Worm (Caenorhabditis elegans) whole organism, midembryonic: Measurements from ENCODE around the gene R03H10.1.

ENCODE experiments used
- T22C8.4 ChIP-seq: fragments of 200-800 bp; sonication (Bioruptor generic); IDR thresholded peaks from 2 replicates; pipeline ENCODE4 v1.3.6; 2022; ENCODE audit warnings: missing genetic modification characterization, missing compliant biosample characterization
- cog-1 ChIP-seq: sonication (generic microtip); optimal IDR thresholded peaks from 2 replicates; lab custom pipeline; 2016; ENCODE audit warnings: missing genetic modification characterization, missing compliant biosample characterization
- flt-1 ChIP-seq: fragments of 200-800 bp; sonication (Bioruptor generic); IDR thresholded peaks from 2 replicates; pipeline ENCODE4 v1.3.6; 2022; ENCODE audit warnings: missing genetic modification characterization, missing compliant biosample characterization
- klf-2 ChIP-seq: fragments of 200-800 bp; sonication (Bioruptor generic); conservative IDR thresholded peaks from 2 replicates; pipeline ENCODE4 v1.3.6; 2022; ENCODE audit warnings: missing genetic modification reagents, missing genetic modification characterization, missing compliant biosample characterization
- med-1 ChIP-seq: sonication (generic microtip); optimal IDR thresholded peaks from 2 replicates; lab custom pipeline; 2017; ENCODE audit warnings: missing genetic modification characterization, mild to moderate bottlenecking, missing compliant biosample characterization, antibody characterized with exemption, missing genetic modification reagents; ENCODE audit not compliant: insufficient read depth
- ref-1 ChIP-seq: fragments of 200-800 bp; sonication (Bioruptor generic); conservative IDR thresholded peaks from 2 replicates; pipeline ENCODE4 v1.3.6; 2022; ENCODE audit warnings: missing genetic modification reagents, missing genetic modification characterization, missing compliant biosample characterization
- tab-1 ChIP-seq: fragments of 200-800 bp; sonication (Bioruptor generic); IDR thresholded peaks from 2 replicates; pipeline ENCODE4 v1.3.6; 2022; ENCODE audit warnings: missing genetic modification characterization, missing compliant biosample characterization
- ztf-23 ChIP-seq: fragments of 200-800 bp; sonication (Bioruptor generic); IDR thresholded peaks from 2 replicates; pipeline ENCODE4 v1.3.6; 2022; ENCODE audit warnings: missing genetic modification reagents, missing genetic modification characterization, missing compliant biosample characterization
- ztf-29 ChIP-seq: fragments of 200-800 bp; sonication (Bioruptor generic); IDR thresholded peaks from 2 replicates; pipeline ENCODE4 v1.3.6; 2022; ENCODE audit warnings: missing genetic modification reagents, missing genetic modification characterization, missing compliant biosample characterization

R03H10.1 gene

ce11 chrII:4228112-4228770 is 48.2 kb downstream of the R03H10.1 start:
- TF ChIP-seq T22C8.4 (GFP tag; lab: Robert Waterston, UW), result no peak
- no peak for TF ChIP-seq cog-1 (tag; lab: Kevin White, UChicago)
- TF ChIP-seq ztf-23 (GFP tag; lab: Robert Waterston, UW), result no peak
- no peak for TF ChIP-seq med-1
- no peak for TF ChIP-seq ref-1

- no peak for TF ChIP-seq ref-1
- TF ChIP-seq ztf-29 (GFP tag; lab: Robert Waterston, UW), result no peak
- TF ChIP-seq flt-1, result no peak
- no peak for TF ChIP-seq ztf-23 (GFP tag; lab: Robert Waterston, UW)
- no peak for TF ChIP-seq klf-2 (GFP tag; lab: Robert Waterston, UW)
- no peak for TF ChIP-seq tab-1 (GFP tag; lab: Robert Waterston, UW)
- TF ChIP-seq med-1, result no peak
- TF ChIP-seq cog-1 (tag; lab: Kevin White, UChicago), result no peak
Observed at ce11 chrII:4229106-4229708, 49.2 kb downstream of the R03H10.1 start, which contains the start of gene C16A11.3. Gene C16A11.3 (plus strand): TSS chrII:4229545.

DNA sequence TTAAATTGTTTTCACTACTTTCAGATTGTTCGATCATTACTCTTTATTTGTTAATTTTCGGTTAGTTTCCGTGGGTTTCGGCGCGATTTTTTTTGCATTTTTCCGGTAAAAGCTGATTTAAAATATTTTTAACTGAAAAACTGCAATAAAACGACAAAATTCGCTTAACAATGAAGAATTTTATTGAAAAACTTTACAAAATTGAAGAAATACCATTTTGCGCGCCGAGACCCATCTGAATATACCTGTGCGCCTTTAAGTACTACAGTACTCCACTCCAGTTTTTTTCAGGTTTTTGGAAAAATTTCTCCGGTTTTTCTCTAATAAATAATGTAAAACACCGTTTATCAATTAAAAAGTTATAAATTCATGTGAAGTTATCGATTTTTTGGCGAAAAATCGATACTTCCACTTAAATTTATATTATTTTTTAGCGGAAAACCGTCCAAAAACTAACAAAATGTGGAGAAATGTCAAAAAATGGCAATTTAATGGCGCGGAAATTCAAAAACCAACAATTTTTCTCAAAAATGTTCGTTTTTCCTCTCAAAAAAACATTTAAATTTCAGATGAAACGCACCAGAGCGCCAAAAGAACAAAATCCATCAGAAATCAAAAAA is 50.9 kb downstream of the R03H10.1 start, which contains the start of gene C16A11.10:
TSS of gene C16A11.10 (plus strand) at position 570 of the 620 bp plus-strand sequence.
- TF ChIP-seq cog-1 (tag; lab: Kevin White, UChicago) (no peak), ref-1 (no peak), ztf-29 (GFP tag; lab: Robert Waterston, UW) (no peak), flt-1 (no peak), tab-1 (GFP tag; lab: Robert Waterston, UW) (no peak), T22C8.4 (GFP tag; lab: Robert Waterston, UW) (no peak), klf-2 (GFP tag; lab: Robert Waterston, UW) (no peak), med-1 (no peak), ztf-23 (GFP tag; lab: Robert Waterston, UW) (no peak)
